Worm (Caenorhabditis elegans) whole organism, L1 larva: ENCODE results near the gene tsfm-1.

ENCODE experiments used
- C04F5.9 ChIP-seq: sonication (generic microtip); optimal IDR thresholded peaks from 2 replicates; lab custom pipeline; 2016; ENCODE audit warnings: missing genetic modification characterization, missing compliant biosample characterization
- C16A3.4 ChIP-seq: fragments of 150-350 bp; optimal IDR thresholded peaks from 2 replicates; lab custom pipeline; 2014; ENCODE audit warnings: missing biosample characterization, missing genetic modification characterization
- F16B12.6 ChIP-seq: fragments of 150-350 bp; optimal IDR thresholded peaks from 2 replicates; lab custom pipeline; 2014; ENCODE audit warnings: missing biosample characterization, missing genetic modification characterization
- ama-1 ChIP-seq: fragments of 150-350 bp; optimal IDR thresholded peaks from 2 replicates; lab custom pipeline; 2014
- blmp-1 ChIP-seq: fragments of 150-350 bp; optimal IDR thresholded peaks from 2 replicates; lab custom pipeline; 2014; ENCODE audit warnings: missing biosample characterization, missing genetic modification characterization
- ceh-63 ChIP-seq: fragments of 200-800 bp; sonication (Bioruptor generic); optimal IDR thresholded peaks from 2 replicates; lab custom pipeline; 2018; ENCODE audit warnings: mild to moderate bottlenecking, missing genetic modification characterization, missing compliant biosample characterization
- ceh-82 ChIP-seq, 3 experiments: fragments of 150-350 bp in 1 of 3; sonication (generic microtip) in 2 of 3; optimal IDR thresholded peaks; 2 replicates each; lab custom pipeline; 2014 to 2017; ENCODE audit warnings: missing biosample characterization in 3 of 3, missing genetic modification characterization in 3 of 3
- ceh-88 ChIP-seq: fragments of 200-800 bp; sonication (Bioruptor generic); IDR thresholded peaks from 2 replicates; pipeline ENCODE4 v1.3.6; 2022; ENCODE audit warnings: missing genetic modification characterization, missing compliant biosample characterization
- ceh-90 ChIP-seq: sonication (generic microtip); optimal IDR thresholded peaks from 2 replicates; lab custom pipeline; 2016; ENCODE audit warnings: missing genetic modification characterization, missing compliant biosample characterization
- dpl-1 ChIP-seq, 3 experiments: fragments of 150-350 bp in 2 of 3; sonication (generic microtip) in 1 of 3; optimal IDR thresholded peaks; 2 replicates each; lab custom pipeline; 2014 to 2017; ENCODE audit warnings: missing biosample characterization in 3 of 3, missing genetic modification characterization in 3 of 3, missing genetic modification reagents in 3 of 3
- dsc-1 ChIP-seq: sonication (generic microtip); optimal IDR thresholded peaks from 2 replicates; lab custom pipeline; 2016; ENCODE audit warnings: mild to moderate bottlenecking, missing genetic modification characterization, missing compliant biosample characterization
- efl-1 ChIP-seq, 4 experiments: fragments of 150-350 bp; optimal IDR thresholded peaks in 3 of 4; peaks in 1 of 4; 1 replicate in 1 of 4; 2 replicates in 3 of 4; lab custom pipeline; 2014; ENCODE audit warnings: missing biosample characterization in 2 of 4, missing genetic modification characterization in 2 of 4, missing genetic modification reagents in 2 of 4
- efl-3 ChIP-seq: fragments of 200-800 bp; sonication (Bioruptor generic); optimal IDR thresholded peaks from 2 replicates; lab custom pipeline; 2018; ENCODE audit warnings: mild to moderate bottlenecking, missing genetic modification characterization, missing compliant biosample characterization
- egl-13 ChIP-seq: sonication (generic microtip); optimal IDR thresholded peaks from 2 replicates; lab custom pipeline; 2016; ENCODE audit warnings: missing genotype, missing genetic modification reagents, missing genetic modification characterization, missing compliant biosample characterization
- elt-3 ChIP-seq, 6 experiments: fragments of 150-350 bp in 1 of 6; sonication (generic microtip); optimal IDR thresholded peaks; 2 replicates each; lab custom pipeline; 2017 to 2018; ENCODE audit warnings: missing biosample characterization in 6 of 6, missing genetic modification characterization in 6 of 6, inconsistent platforms in 1 of 6
- fkh-10 ChIP-seq: sonication (generic microtip); optimal IDR thresholded peaks from 2 replicates; lab custom pipeline; 2017; ENCODE audit warnings: missing biosample characterization, missing genetic modification reagents, missing genetic modification characterization
- fkh-8 ChIP-seq: sonication (generic microtip); optimal IDR thresholded peaks from 2 replicates; lab custom pipeline; 2016; ENCODE audit warnings: mild to moderate bottlenecking, missing genetic modification characterization, missing compliant biosample characterization
- hlh-17 ChIP-seq: fragments of 200-800 bp; sonication (Bioruptor generic); optimal IDR thresholded peaks from 2 replicates; lab custom pipeline; 2018; ENCODE audit warnings: missing genetic modification characterization, mild to moderate bottlenecking, missing compliant biosample characterization, moderate library complexity, borderline replicate concordance
- hlh-4 ChIP-seq: sonication (generic microtip); optimal IDR thresholded peaks from 2 replicates; lab custom pipeline; 2016; ENCODE audit warnings: mild to moderate bottlenecking, missing genetic modification characterization, missing compliant biosample characterization
- irx-1 ChIP-seq: sonication (generic microtip); optimal IDR thresholded peaks from 2 replicates; lab custom pipeline; 2016; ENCODE audit warnings: missing genetic modification characterization, missing compliant biosample characterization
- isw-1 ChIP-seq: fragments of 200-800 bp; sonication (Bioruptor generic); IDR thresholded peaks from 2 replicates; pipeline ENCODE4 v1.3.6; 2022; ENCODE audit warnings: missing genetic modification characterization, missing compliant biosample characterization
- lin-14 ChIP-seq: fragments of 200-800 bp; sonication (Bioruptor generic); optimal IDR thresholded peaks from 2 replicates; lab custom pipeline; 2018; ENCODE audit warnings: mild to moderate bottlenecking, missing genetic modification characterization, moderate library complexity, missing compliant biosample characterization
- lin-15B ChIP-seq: fragments of 150-350 bp; sonication (generic microtip); optimal IDR thresholded peaks from 3 replicates; lab custom pipeline; 2014; ENCODE audit warnings: missing biosample characterization, missing genetic modification characterization
- lin-35 ChIP-seq, 2 experiments: fragments of 150-350 bp; optimal IDR thresholded peaks; 2 replicates each; lab custom pipeline; 2014; ENCODE audit warnings: missing biosample characterization in 2 of 2, missing genetic modification characterization in 2 of 2, missing genetic modification reagents in 2 of 2
- lin-39 ChIP-seq: fragments of 150-350 bp; optimal IDR thresholded peaks from 2 replicates; lab custom pipeline; 2014; ENCODE audit warnings: missing biosample characterization, missing genetic modification reagents, missing genetic modification characterization
- lir-3 ChIP-seq: sonication (generic microtip); optimal IDR thresholded peaks from 2 replicates; lab custom pipeline; 2016; ENCODE audit warnings: mild to moderate bottlenecking, missing genetic modification characterization, moderate library complexity, missing compliant biosample characterization; ENCODE audit not compliant: poor library complexity
- mab-9 ChIP-seq: fragments of 200-800 bp; sonication (Bioruptor generic); IDR thresholded peaks from 2 replicates; pipeline ENCODE4 v1.3.6; 2022; ENCODE audit warnings: missing genetic modification reagents, missing genetic modification characterization, missing compliant biosample characterization
- mef-2 ChIP-seq: fragments of 150-350 bp; optimal IDR thresholded peaks from 2 replicates; lab custom pipeline; 2014; ENCODE audit warnings: missing biosample characterization, missing genetic modification characterization
- mep-1 ChIP-seq: fragments of 150-350 bp; optimal IDR thresholded peaks from 2 replicates; lab custom pipeline; 2014; ENCODE audit warnings: missing biosample characterization, missing genetic modification characterization
- nhr-19 ChIP-seq: fragments of 200-800 bp; sonication (Bioruptor generic); conservative IDR thresholded peaks from 2 replicates; pipeline ENCODE4 v1.3.6; 2022; ENCODE audit warnings: missing genetic modification characterization, missing compliant biosample characterization
- nhr-20 ChIP-seq: sonication (generic microtip); optimal IDR thresholded peaks from 2 replicates; lab custom pipeline; 2016; ENCODE audit warnings: mild to moderate bottlenecking, missing genetic modification characterization, missing compliant biosample characterization
- nhr-237 ChIP-seq: fragments of 150-350 bp; optimal IDR thresholded peaks from 2 replicates; lab custom pipeline; 2014; ENCODE audit warnings: missing biosample characterization, missing genetic modification characterization
- nhr-47 ChIP-seq: sonication (generic microtip); optimal IDR thresholded peaks from 2 replicates; lab custom pipeline; 2016; ENCODE audit warnings: mild to moderate bottlenecking, missing genetic modification characterization, moderate library complexity, missing compliant biosample characterization
- nhr-77 ChIP-seq: fragments of 150-350 bp; optimal IDR thresholded peaks from 2 replicates; lab custom pipeline; 2014; ENCODE audit warnings: missing biosample characterization, missing genetic modification characterization
- nhr-84 ChIP-seq: sonication (generic microtip); optimal IDR thresholded peaks from 2 replicates; lab custom pipeline; 2017; ENCODE audit warnings: missing biosample characterization, missing genetic modification characterization
- pag-3 ChIP-seq: sonication (generic microtip); optimal IDR thresholded peaks from 2 replicates; lab custom pipeline; 2017; ENCODE audit warnings: missing genetic modification characterization, mild to moderate bottlenecking, missing compliant biosample characterization, antibody characterized with exemption, borderline replicate concordance; ENCODE audit not compliant: insufficient read depth
- rnt-1 ChIP-seq: sonication (generic microtip); optimal IDR thresholded peaks from 2 replicates; lab custom pipeline; 2016; ENCODE audit warnings: mild to moderate bottlenecking, missing genetic modification characterization, moderate library complexity, missing compliant biosample characterization
- snpc-4 ChIP-seq: fragments of 150-350 bp; optimal IDR thresholded peaks from 2 replicates; lab custom pipeline; 2014; ENCODE audit warnings: missing biosample characterization, missing genetic modification characterization
- sptf-1 ChIP-seq: fragments of 150-350 bp; optimal IDR thresholded peaks from 2 replicates; lab custom pipeline; 2014; ENCODE audit warnings: missing biosample characterization, missing genetic modification characterization
- sup-37 ChIP-seq: fragments of 200-800 bp; sonication (Bioruptor generic); optimal IDR thresholded peaks from 2 replicates; lab custom pipeline; 2018; ENCODE audit warnings: mild to moderate bottlenecking, missing genetic modification characterization, missing compliant biosample characterization
- swsn-7 ChIP-seq: sonication (generic microtip); optimal IDR thresholded peaks from 2 replicates; lab custom pipeline; 2016; ENCODE audit warnings: missing genetic modification characterization, missing compliant biosample characterization
- tbx-2 ChIP-seq: sonication (generic microtip); optimal IDR thresholded peaks from 2 replicates; lab custom pipeline; 2016; ENCODE audit warnings: missing genetic modification characterization, missing compliant biosample characterization
- unc-30 ChIP-seq: sonication (generic microtip); optimal IDR thresholded peaks from 2 replicates; lab custom pipeline; 2017; ENCODE audit warnings: missing biosample characterization, missing genetic modification characterization
- vab-15 ChIP-seq: sonication (generic microtip); optimal IDR thresholded peaks from 2 replicates; lab custom pipeline; 2017; ENCODE audit warnings: missing genotype, mild to moderate bottlenecking, missing genetic modification characterization, missing compliant biosample characterization
- zag-1 ChIP-seq: fragments of 150-350 bp; optimal IDR thresholded peaks from 2 replicates; lab custom pipeline; 2014; ENCODE audit warnings: missing biosample characterization, missing genetic modification characterization
- zip-4 ChIP-seq: fragments of 200-800 bp; sonication (Bioruptor generic); optimal IDR thresholded peaks from 2 replicates; lab custom pipeline; 2018; ENCODE audit warnings: mild to moderate bottlenecking, missing genetic modification characterization, moderate library complexity, missing compliant biosample characterization
- ztf-11 ChIP-seq, 2 experiments: sonication (generic microtip); optimal IDR thresholded peaks; 2 replicates each; lab custom pipeline; 2016 to 2017; ENCODE audit warnings: missing genetic modification characterization in 2 of 2, missing biosample characterization in 1 of 2, missing compliant biosample characterization in 1 of 2
- ztf-4 ChIP-seq: fragments of 150-350 bp; optimal IDR thresholded peaks from 2 replicates; lab custom pipeline; 2014; ENCODE audit warnings: missing biosample characterization, missing genetic modification characterization

Gene tsfm-1

ce11 chrV:12303453-12304077, 32.2 kb upstream of the tsfm-1 start (continued):
- no peak for TF ChIP-seq unc-30 (tag; lab: Kevin White, UChicago)
- no peak for TF ChIP-seq zag-1
- TF ChIP-seq efl-1 (optimal IDR thresholded peaks at IDR 0.05; lab: Kevin White, UChicago), result peak; percentile 69 to 73
- TF ChIP-seq efl-1 (GFP tag; optimal IDR thresholded peaks at IDR 0.05 in 1 of 2; lab: Kevin White, UChicago), result peak; percentile 52 to 97
- TF ChIP-seq swsn-7 (tag; lab: Kevin White, UChicago), result peak; percentile 87
- peak; percentile 10 for TF ChIP-seq lir-3 (tag; lab: Kevin White, UChicago)
- peak; percentile 84 for TF ChIP-seq efl-3 (GFP tag; lab: Kevin White, UChicago)
- TF ChIP-seq lin-14 (GFP tag; lab: Kevin White, UChicago), result peak; percentile 76
- peak; percentile 23; the same call in 1 of the 2 replicates for TF ChIP-seq isw-1
- no peak for TF ChIP-seq hlh-4 (tag; lab: Kevin White, UChicago)
- TF ChIP-seq nhr-84 (tag; lab: Kevin White, UChicago), result no peak
- peak; percentile 16 for TF ChIP-seq lin-39 (tag; lab: Kevin White, UChicago)
- no peak for TF ChIP-seq C04F5.9 (tag; lab: Kevin White, UChicago)
- peak in 1 of 2 experiments; percentile 84 for TF ChIP-seq ztf-11 (tag; optimal IDR thresholded peaks at IDR 0.05; lab: Kevin White, UChicago)
- peak; percentile 75 for TF ChIP-seq mab-9 (GFP tag; lab: Robert Waterston, UW)
- TF ChIP-seq snpc-4 (tag; lab: Kevin White, UChicago), result peak; percentile 57
- peak; percentile 27 to 68 (median 56) for TF ChIP-seq dpl-1 (GFP tag; optimal IDR thresholded peaks at IDR 0.05; lab: Kevin White, UChicago)
- peak; percentile 91 for TF ChIP-seq dsc-1 (tag; lab: Kevin White, UChicago)
- TF ChIP-seq hlh-17, result no peak
- TF ChIP-seq nhr-47 (tag; lab: Kevin White, UChicago), result peak; percentile 93
- peak; percentile 71 to 74 for TF ChIP-seq lin-35 (GFP tag; optimal IDR thresholded peaks at IDR 0.05; lab: Kevin White, UChicago)
- peak; percentile 86 for TF ChIP-seq nhr-19 (GFP tag; lab: Robert Waterston, UW)
- peak; percentile 36 for TF ChIP-seq vab-15
- TF ChIP-seq fkh-8 (tag; lab: Kevin White, UChicago), result peak; percentile 84
- peak; percentile 56 for TF ChIP-seq pag-3 (tag; lab: Kevin White, UChicago)
- no peak for TF ChIP-seq blmp-1
- peak; percentile 73 for TF ChIP-seq ceh-88 (GFP tag; lab: Robert Waterston, UW)
- no peak for TF ChIP-seq sptf-1 (tag; lab: Kevin White, UChicago)
- peak; percentile 69 to 88 (median 84) for TF ChIP-seq ceh-82 (tag; optimal IDR thresholded peaks at IDR 0.05; lab: Kevin White, UChicago)
- peak in 3 of 6 experiments; percentile 36 to 61 (median 37) for TF ChIP-seq elt-3 (tag; optimal IDR thresholded peaks at IDR 0.05; lab: Kevin White, UChicago)
- no peak for TF ChIP-seq F16B12.6 (tag; lab: Kevin White, UChicago)
- peak; percentile 82 for TF ChIP-seq tbx-2 (tag; lab: Kevin White, UChicago)
- peak; percentile 81 for TF ChIP-seq egl-13
- TF ChIP-seq ceh-63 (GFP tag; lab: Kevin White, UChicago), result peak; percentile 64
- peak; percentile 58 for TF ChIP-seq mep-1
- peak; percentile 73 for TF ChIP-seq zip-4
- no peak for TF ChIP-seq mef-2 (tag; lab: Kevin White, UChicago)
- peak; percentile 79 for TF ChIP-seq nhr-77 (tag; lab: Kevin White, UChicago)
- TF ChIP-seq lin-15B (tag; lab: Kevin White, UChicago), result peak; percentile 15
- TF ChIP-seq sup-37 (GFP tag; lab: Kevin White, UChicago), result peak; percentile 69
- TF ChIP-seq nhr-237 (tag; lab: Kevin White, UChicago), result peak; percentile 39
- TF ChIP-seq C16A3.4 (tag; lab: Kevin White, UChicago), result peak; percentile 77
- TF ChIP-seq ama-1, result peak; percentile 71
- peak; percentile 73 for TF ChIP-seq irx-1 (tag; lab: Kevin White, UChicago)
- peak; percentile 83 for TF ChIP-seq nhr-20 (tag; lab: Kevin White, UChicago)
- TF ChIP-seq ceh-90, result peak; percentile 23
- TF ChIP-seq ztf-4 (tag; lab: Kevin White, UChicago), result peak; percentile 84
- peak; percentile 56 for TF ChIP-seq fkh-10
- peak; percentile 91 for TF ChIP-seq rnt-1 (tag; lab: Kevin White, UChicago)
